Worm (Caenorhabditis elegans) whole organism, L4 larva: ENCODE data around the gene mihp-2.

Experiments
- F26F4.8 ChIP-seq: fragments of 200-800 bp; sonication (Bioruptor generic); conservative IDR thresholded peaks from 2 replicates; pipeline ENCODE4 v1.3.6; 2022; ENCODE audit warnings: missing genetic modification characterization, missing compliant biosample characterization
- F44E2.7 ChIP-seq: fragments of 200-800 bp; sonication (Bioruptor generic); IDR thresholded peaks from 2 replicates; pipeline ENCODE4 v2.1.2; 2022; ENCODE audit warnings: missing genetic modification characterization, missing compliant biosample characterization
- T26A8.4 ChIP-seq: fragments of 200-800 bp; sonication (Bioruptor generic); IDR thresholded peaks from 2 replicates; pipeline ENCODE4 v1.3.6; 2022; ENCODE audit warnings: missing genetic modification characterization, missing compliant biosample characterization
- Y5F2A.4 ChIP-seq: fragments of 200-800 bp; sonication (Bioruptor generic); optimal IDR thresholded peaks from 2 replicates; lab custom pipeline; 2018; ENCODE audit warnings: mild to moderate bottlenecking, missing genetic modification characterization, missing compliant biosample characterization
- ZK337.2 ChIP-seq: fragments of 200-800 bp; sonication (Bioruptor generic); IDR thresholded peaks from 2 replicates; pipeline ENCODE4 v1.3.6; 2022; ENCODE audit warnings: missing genetic modification reagents, missing genetic modification characterization, missing compliant biosample characterization
- aha-1 ChIP-seq: fragments of 150-350 bp; peaks from one replicate; lab custom pipeline; 2014; ENCODE audit warnings: missing biosample characterization, missing genetic modification characterization
- aly-2 ChIP-seq: sonication (generic microtip); optimal IDR thresholded peaks from 2 replicates; lab custom pipeline; 2018; ENCODE audit warnings: missing biosample characterization, missing genetic modification characterization
- ceh-20 ChIP-seq: fragments of 200-800 bp; sonication (Bioruptor generic); IDR thresholded peaks from 2 replicates; pipeline ENCODE4 v1.3.6; 2022; ENCODE audit warnings: missing genetic modification reagents, missing genetic modification characterization, missing compliant biosample characterization
- ceh-44 ChIP-seq: fragments of 200-800 bp; sonication (Bioruptor generic); IDR thresholded peaks from 2 replicates; pipeline ENCODE4 v1.3.6; 2022; ENCODE audit warnings: missing genetic modification reagents, missing genetic modification characterization, missing compliant biosample characterization
- ceh-62 ChIP-seq: sonication (generic microtip); optimal IDR thresholded peaks from 2 replicates; lab custom pipeline; 2017; ENCODE audit warnings: missing biosample characterization, missing genetic modification characterization
- daf-16 ChIP-seq, 3 experiments: sonication (generic microtip); optimal IDR thresholded peaks; 2 replicates each; lab custom pipeline; 2016 to 2017; ENCODE audit warnings: missing genetic modification characterization in 3 of 3, missing genetic modification reagents in 3 of 3, mild to moderate bottlenecking in 2 of 3, missing compliant biosample characterization in 2 of 3, missing biosample characterization in 1 of 3, moderate library complexity in 1 of 3
- daf-19 ChIP-seq: fragments of 200-800 bp; sonication (Bioruptor generic); conservative IDR thresholded peaks from 2 replicates; pipeline ENCODE4 v1.3.6; 2022; ENCODE audit warnings: missing genetic modification characterization, missing compliant biosample characterization
- dmd-6 ChIP-seq: fragments of 200-800 bp; sonication (Bioruptor generic); IDR thresholded peaks from 2 replicates; pipeline ENCODE4 v1.3.6; 2022; ENCODE audit warnings: missing genetic modification reagents, missing genetic modification characterization, missing compliant biosample characterization
- dmd-9 ChIP-seq: fragments of 200-800 bp; sonication (Bioruptor generic); IDR thresholded peaks from 2 replicates; pipeline ENCODE4 v1.3.6; 2022; ENCODE audit warnings: missing genetic modification reagents, missing genetic modification characterization, missing compliant biosample characterization
- dpl-1 ChIP-seq: fragments of 150-350 bp; optimal IDR thresholded peaks from 2 replicates; lab custom pipeline; 2014; ENCODE audit warnings: missing biosample characterization, missing genetic modification reagents, missing genetic modification characterization
- egl-27 ChIP-seq: sonication (generic microtip); optimal IDR thresholded peaks from 3 replicates; lab custom pipeline; 2017; ENCODE audit warnings: missing biosample characterization, missing genetic modification reagents, missing genetic modification characterization
- egl-43 ChIP-seq: fragments of 200-800 bp; sonication (Bioruptor generic); IDR thresholded peaks from 2 replicates; pipeline ENCODE4 v1.3.6; 2022; ENCODE audit warnings: missing genetic modification reagents, missing genetic modification characterization, missing compliant biosample characterization
- fkh-10 ChIP-seq: fragments of 150-350 bp; optimal IDR thresholded peaks from 2 replicates; lab custom pipeline; 2014; ENCODE audit warnings: missing biosample characterization, missing genetic modification reagents, missing genetic modification characterization
- hmg-1.1 ChIP-seq: fragments of 200-800 bp; sonication (Bioruptor generic); IDR thresholded peaks from 2 replicates; pipeline ENCODE4 v1.3.6; 2022; ENCODE audit warnings: missing genetic modification reagents, missing genetic modification characterization, missing compliant biosample characterization
- jun-1 ChIP-seq: fragments of 150-350 bp; optimal IDR thresholded peaks from 2 replicates; lab custom pipeline; 2014; ENCODE audit warnings: missing biosample characterization, missing genetic modification reagents, missing genetic modification characterization
- lim-7 ChIP-seq: fragments of 200-800 bp; sonication (Bioruptor generic); IDR thresholded peaks from 2 replicates; pipeline ENCODE4 v1.3.6; 2022; ENCODE audit warnings: missing genetic modification characterization, missing compliant biosample characterization
- lin-15B ChIP-seq: fragments of 150-350 bp; sonication (generic microtip); optimal IDR thresholded peaks from 3 replicates; lab custom pipeline; 2014; ENCODE audit warnings: missing biosample characterization, missing genetic modification characterization
- lin-29 ChIP-seq: fragments of 200-800 bp; sonication (Bioruptor generic); IDR thresholded peaks from 2 replicates; pipeline ENCODE4 v1.3.6; 2022; ENCODE audit warnings: missing genetic modification reagents, missing genetic modification characterization, missing compliant biosample characterization
- lin-38 ChIP-seq: fragments of 200-800 bp; sonication (Bioruptor generic); IDR thresholded peaks from 2 replicates; pipeline ENCODE4 v1.3.6; 2022; ENCODE audit warnings: missing genetic modification reagents, missing genetic modification characterization, missing compliant biosample characterization
- lsy-2 ChIP-seq, 2 experiments: fragments of 150-350 bp in 1 of 2; sonication (generic microtip) in 1 of 2; optimal IDR thresholded peaks; 2 replicates each; lab custom pipeline; 2014 to 2017; ENCODE audit warnings: missing biosample characterization in 2 of 2, missing genetic modification characterization in 2 of 2
- madf-9 ChIP-seq: fragments of 200-800 bp; sonication (Bioruptor generic); conservative IDR thresholded peaks from 2 replicates; pipeline ENCODE4 v1.3.6; 2022; ENCODE audit warnings: missing genetic modification reagents, missing genetic modification characterization, missing compliant biosample characterization
- mdl-1 ChIP-seq, 2 experiments: fragments of 150-350 bp in 1 of 2; sonication (generic microtip) in 1 of 2; optimal IDR thresholded peaks; 2 replicates each; lab custom pipeline; 2014 to 2017; ENCODE audit warnings: missing biosample characterization in 2 of 2, missing genetic modification characterization in 2 of 2
- mep-1 ChIP-seq: fragments of 150-350 bp; sonication (generic microtip); optimal IDR thresholded peaks from 3 replicates; lab custom pipeline; 2014; ENCODE audit warnings: missing biosample characterization, missing genetic modification characterization
- mes-2 ChIP-seq: sonication (generic microtip); optimal IDR thresholded peaks from 2 replicates; lab custom pipeline; 2016; ENCODE audit warnings: missing genotype, mild to moderate bottlenecking, missing genetic modification characterization, missing compliant biosample characterization; ENCODE audit not compliant: poor library complexity, severe bottlenecking
- mxl-2 ChIP-seq: fragments of 200-800 bp; sonication (Bioruptor generic); conservative IDR thresholded peaks from 2 replicates; pipeline ENCODE4 v1.3.6; 2022; ENCODE audit warnings: missing genetic modification reagents, missing genetic modification characterization, missing compliant biosample characterization
- nhr-10 ChIP-seq: fragments of 150-350 bp; optimal IDR thresholded peaks from 2 replicates; lab custom pipeline; 2014; ENCODE audit warnings: missing biosample characterization, missing genetic modification characterization
- nhr-102 ChIP-seq: sonication (generic microtip); optimal IDR thresholded peaks from 2 replicates; lab custom pipeline; 2016; ENCODE audit warnings: mild to moderate bottlenecking, missing genetic modification characterization, moderate library complexity, missing compliant biosample characterization
- nhr-111 ChIP-seq: fragments of 200-800 bp; sonication (Bioruptor generic); optimal IDR thresholded peaks from 2 replicates; lab custom pipeline; 2018; ENCODE audit warnings: mild to moderate bottlenecking, missing genetic modification characterization, missing compliant biosample characterization
- nhr-41 ChIP-seq: fragments of 200-800 bp; sonication (Bioruptor generic); IDR thresholded peaks from 2 replicates; pipeline ENCODE4 v1.3.6; 2022; ENCODE audit warnings: missing genetic modification reagents, missing genetic modification characterization, missing compliant biosample characterization
- nhr-42 ChIP-seq: fragments of 200-800 bp; sonication (Bioruptor generic); IDR thresholded peaks from 2 replicates; pipeline ENCODE4 v1.3.6; 2022; ENCODE audit warnings: missing genetic modification characterization, missing compliant biosample characterization
- nhr-6 ChIP-seq: fragments of 150-350 bp; optimal IDR thresholded peaks from 2 replicates; lab custom pipeline; 2014; ENCODE audit warnings: missing biosample characterization, missing genetic modification characterization
- nhr-77 ChIP-seq: fragments of 150-350 bp; optimal IDR thresholded peaks from 2 replicates; lab custom pipeline; 2014; ENCODE audit warnings: missing biosample characterization, missing genetic modification characterization
- rbr-2 ChIP-seq: sonication (generic microtip); optimal IDR thresholded peaks from 2 replicates; lab custom pipeline; 2016; ENCODE audit warnings: missing genotype, missing genetic modification characterization, missing compliant biosample characterization
- saeg-2 ChIP-seq: fragments of 200-800 bp; sonication (Bioruptor generic); IDR thresholded peaks from 2 replicates; pipeline ENCODE4 v1.3.6; 2022; ENCODE audit warnings: missing genetic modification reagents, missing genetic modification characterization, missing compliant biosample characterization
- snpc-1.2 ChIP-seq: fragments of 200-800 bp; sonication (Bioruptor generic); IDR thresholded peaks from 2 replicates; pipeline ENCODE4 v1.3.6; 2022; ENCODE audit warnings: missing genetic modification reagents, missing genetic modification characterization, missing compliant biosample characterization
- spr-1 ChIP-seq: sonication (generic microtip); optimal IDR thresholded peaks from 2 replicates; lab custom pipeline; 2016; ENCODE audit warnings: mild to moderate bottlenecking, missing genetic modification characterization, missing compliant biosample characterization
- tag-97 ChIP-seq: fragments of 200-800 bp; sonication (Bioruptor generic); IDR thresholded peaks from 2 replicates; pipeline ENCODE4 v1.3.6; 2022; ENCODE audit warnings: missing genetic modification characterization, missing compliant biosample characterization
- tra-1 ChIP-seq: fragments of 200-800 bp; sonication (Bioruptor generic); IDR thresholded peaks from 2 replicates; pipeline ENCODE4 v1.3.6; 2022; ENCODE audit warnings: missing genetic modification reagents, missing genetic modification characterization, missing compliant biosample characterization
- vab-7 ChIP-seq: fragments of 200-800 bp; sonication (Bioruptor generic); IDR thresholded peaks from 2 replicates; pipeline ENCODE4 v1.3.6; 2022; ENCODE audit warnings: missing genetic modification reagents, missing genetic modification characterization, missing compliant biosample characterization
- zfp-2 ChIP-seq: sonication (generic microtip); optimal IDR thresholded peaks from 2 replicates; lab custom pipeline; 2016; ENCODE audit warnings: mild to moderate bottlenecking, missing genetic modification characterization, missing compliant biosample characterization
- zip-2 ChIP-seq: fragments of 150-350 bp; optimal IDR thresholded peaks from 2 replicates; lab custom pipeline; 2014; ENCODE audit warnings: missing biosample characterization, missing genetic modification characterization
- ztf-11 ChIP-seq: fragments of 150-350 bp; optimal IDR thresholded peaks from 2 replicates; lab custom pipeline; 2014; ENCODE audit warnings: missing biosample characterization, missing genetic modification characterization

mihp-2 gene

ce11 chrV:18894924-18895388, 8.6 kb upstream of the mihp-2 start, which contains the start of gene emb-4 (continued):
- TF ChIP-seq T26A8.4 (0 out of 2 replicates have a peak, but pooled peaks have one; percentile 34), mep-1 (tag; lab: Kevin White, UChicago) (peak; percentile 43), rbr-2 (tag; lab: Kevin White, UChicago) (peak; percentile 22), lin-29 (GFP tag; lab: Robert Waterston, UW) (no peak), dpl-1 (GFP tag; lab: Kevin White, UChicago) (peak; percentile 72)

DNA sequence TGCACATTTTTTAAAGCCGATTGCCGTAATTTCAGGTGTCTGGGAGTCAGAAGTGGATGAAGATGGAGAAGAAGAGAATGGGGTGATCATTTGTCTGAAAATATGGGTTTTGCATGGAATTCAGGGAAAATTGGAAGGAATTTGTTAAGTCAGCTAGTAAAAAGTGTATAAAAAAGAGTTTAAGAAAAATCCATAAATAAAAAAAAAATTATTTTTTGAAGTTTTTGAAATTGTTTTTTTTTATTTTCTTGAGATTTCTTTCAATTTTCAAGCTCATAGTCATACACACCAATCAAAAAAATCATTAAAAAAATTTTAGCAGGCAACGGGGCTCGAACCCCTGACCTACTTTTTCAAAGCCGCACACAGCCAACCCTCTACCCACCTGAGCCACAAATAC, 3.1 kb upstream of the mihp-2 start, which contains the start of gene nhr-243:
TSS of gene nhr-243 (minus strand) at position 101 of the 400 bp plus-strand sequence.
- TF ChIP-seq mes-2 (tag; lab: Kevin White, UChicago) (no peak), daf-19 (GFP tag; lab: Robert Waterston, UW) (no peak), mep-1 (tag; lab: Kevin White, UChicago) (no peak), dmd-6 (no peak), zip-2 (tag; lab: Kevin White, UChicago) (no peak), ztf-11 (tag; lab: Kevin White, UChicago) (no peak), dpl-1 (GFP tag; lab: Kevin White, UChicago) (no peak), aha-1 (tag; lab: Kevin White, UChicago) (no peak), spr-1 (tag; lab: Kevin White, UChicago) (no peak), vab-7 (GFP tag; lab: Robert Waterston, UW) (no peak), hmg-1.1 (no peak), tag-97 (GFP tag; lab: Robert Waterston, UW) (no peak), tra-1 (GFP tag; lab: Robert Waterston, UW) (no peak), lin-15B (tag; lab: Kevin White, UChicago) (no peak), aly-2 (no peak)

DNA sequence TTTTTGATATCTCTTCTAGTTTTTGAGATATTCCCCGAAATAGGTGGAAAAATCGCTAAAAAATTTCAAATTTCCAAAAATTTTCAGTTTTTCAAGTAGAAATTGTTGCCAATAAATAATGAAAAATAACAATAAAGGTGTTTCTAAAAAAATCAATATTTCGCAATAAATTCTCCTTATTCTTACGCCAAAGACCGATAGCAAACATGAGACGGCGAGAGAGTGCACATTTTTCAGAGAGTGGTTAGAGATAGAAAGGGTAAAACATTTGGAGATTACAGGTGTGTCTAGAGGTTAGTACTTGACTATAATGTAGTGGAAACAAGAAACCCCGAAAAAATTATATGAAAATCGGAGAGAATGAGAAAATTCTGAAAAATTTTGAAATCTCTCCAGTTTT, 2.0 kb upstream of the mihp-2 start:
- no peak for TF ChIP-seq dmd-6
- peak; percentile 22 for TF ChIP-seq dpl-1 (GFP tag; lab: Kevin White, UChicago)
- no peak for TF ChIP-seq jun-1 (tag; lab: Kevin White, UChicago)
- TF ChIP-seq vab-7 (GFP tag; lab: Robert Waterston, UW), result no peak
- no peak for TF ChIP-seq fkh-10
- TF ChIP-seq nhr-102, result no peak
- no peak for TF ChIP-seq mdl-1 (tag; optimal IDR thresholded peaks at IDR 0.05; lab: Kevin White, UChicago)
- no peak for TF ChIP-seq ceh-44 (GFP tag; lab: Robert Waterston, UW)
- TF ChIP-seq ceh-20 (GFP tag; lab: Robert Waterston, UW), result no peak
- no peak for TF ChIP-seq daf-16 (GFP tag; optimal IDR thresholded peaks at IDR 0.05; lab: Kevin White, UChicago)
- TF ChIP-seq daf-16 (tag; optimal IDR thresholded peaks at IDR 0.05; lab: Kevin White, UChicago), result peak; percentile 59
- TF ChIP-seq nhr-6, result no peak
- no peak for TF ChIP-seq Y5F2A.4 (GFP tag; lab: Kevin White, UChicago)
- no peak for TF ChIP-seq F44E2.7
- no peak for TF ChIP-seq ZK337.2 (GFP tag; lab: Robert Waterston, UW)
- no peak for TF ChIP-seq ceh-62 (tag; lab: Kevin White, UChicago)
- TF ChIP-seq nhr-10 (tag; lab: Kevin White, UChicago), result no peak
- peak; percentile 54 for TF ChIP-seq aha-1 (tag; lab: Kevin White, UChicago)
- TF ChIP-seq F26F4.8 (GFP tag; lab: Robert Waterston, UW), result no peak
- no peak for TF ChIP-seq dmd-9
- no peak for TF ChIP-seq rbr-2 (tag; lab: Kevin White, UChicago)
- TF ChIP-seq saeg-2 (GFP tag; lab: Robert Waterston, UW), result no peak
- no peak for TF ChIP-seq nhr-41 (GFP tag; lab: Robert Waterston, UW)
- TF ChIP-seq aly-2, result no peak
- TF ChIP-seq zfp-2, result no peak
- TF ChIP-seq mxl-2, result no peak
- TF ChIP-seq egl-43 (GFP tag; lab: Robert Waterston, UW), result no peak
- TF ChIP-seq lsy-2 (tag; optimal IDR thresholded peaks at IDR 0.05; lab: Kevin White, UChicago), result peak in 1 of 2 experiments; percentile 28
- TF ChIP-seq madf-9 (GFP tag; lab: Robert Waterston, UW), result no peak
- TF ChIP-seq lin-38 (GFP tag; lab: Robert Waterston, UW), result no peak
- TF ChIP-seq egl-27, result no peak
- TF ChIP-seq lim-7 (GFP tag; lab: Robert Waterston, UW), result no peak
- TF ChIP-seq snpc-1.2 (GFP tag; lab: Robert Waterston, UW), result no peak
- no peak for TF ChIP-seq nhr-77 (tag; lab: Kevin White, UChicago)
- TF ChIP-seq nhr-42, result no peak
- TF ChIP-seq nhr-111 (GFP tag; lab: Kevin White, UChicago), result no peak
